Worm (Caenorhabditis elegans) whole organism, L1 larva: ENCODE results near the gene K07C5.13.

Experiments used
- F16B12.6 ChIP-seq: fragments of 150-350 bp; optimal IDR thresholded peaks from 2 replicates; lab custom pipeline; 2014; ENCODE audit warnings: missing biosample characterization, missing genetic modification characterization
- alr-1 ChIP-seq: fragments of 200-800 bp; sonication (Bioruptor generic); optimal IDR thresholded peaks from 2 replicates; lab custom pipeline; 2018; ENCODE audit warnings: borderline replicate concordance, mild to moderate bottlenecking, missing genetic modification characterization, missing compliant biosample characterization
- aly-2 ChIP-seq: fragments of 150-350 bp; optimal IDR thresholded peaks from 2 replicates; lab custom pipeline; 2014; ENCODE audit warnings: missing biosample characterization, missing genetic modification characterization
- blmp-1 ChIP-seq: fragments of 150-350 bp; optimal IDR thresholded peaks from 2 replicates; lab custom pipeline; 2014; ENCODE audit warnings: missing biosample characterization, missing genetic modification characterization
- ceh-8 ChIP-seq: fragments of 200-800 bp; sonication (Bioruptor generic); optimal IDR thresholded peaks from 2 replicates; lab custom pipeline; 2018; ENCODE audit warnings: mild to moderate bottlenecking, missing genetic modification characterization, moderate library complexity, missing compliant biosample characterization
- dsc-1 ChIP-seq: sonication (generic microtip); optimal IDR thresholded peaks from 2 replicates; lab custom pipeline; 2016; ENCODE audit warnings: mild to moderate bottlenecking, missing genetic modification characterization, missing compliant biosample characterization
- elt-3 ChIP-seq, 6 experiments: fragments of 150-350 bp in 1 of 6; sonication (generic microtip); optimal IDR thresholded peaks; 2 replicates each; lab custom pipeline; 2017 to 2018; ENCODE audit warnings: missing biosample characterization in 6 of 6, missing genetic modification characterization in 6 of 6, inconsistent platforms in 1 of 6
- ets-5 ChIP-seq: fragments of 200-800 bp; sonication (Bioruptor generic); IDR thresholded peaks from 2 replicates; pipeline ENCODE4 v1.3.6; 2022; ENCODE audit warnings: missing genetic modification characterization, missing compliant biosample characterization
- fkh-8 ChIP-seq: sonication (generic microtip); optimal IDR thresholded peaks from 2 replicates; lab custom pipeline; 2016; ENCODE audit warnings: mild to moderate bottlenecking, missing genetic modification characterization, missing compliant biosample characterization
- hlh-4 ChIP-seq: sonication (generic microtip); optimal IDR thresholded peaks from 2 replicates; lab custom pipeline; 2016; ENCODE audit warnings: mild to moderate bottlenecking, missing genetic modification characterization, missing compliant biosample characterization
- lin-13 ChIP-seq: fragments of 150-350 bp; optimal IDR thresholded peaks from 2 replicates; lab custom pipeline; 2014; ENCODE audit warnings: missing biosample characterization, missing genetic modification reagents, missing genetic modification characterization
- lin-14 ChIP-seq: fragments of 200-800 bp; sonication (Bioruptor generic); optimal IDR thresholded peaks from 2 replicates; lab custom pipeline; 2018; ENCODE audit warnings: mild to moderate bottlenecking, missing genetic modification characterization, moderate library complexity, missing compliant biosample characterization
- lin-35 ChIP-seq, 2 experiments: fragments of 150-350 bp; optimal IDR thresholded peaks; 2 replicates each; lab custom pipeline; 2014; ENCODE audit warnings: missing biosample characterization in 2 of 2, missing genetic modification characterization in 2 of 2, missing genetic modification reagents in 2 of 2
- lin-39 ChIP-seq: fragments of 150-350 bp; optimal IDR thresholded peaks from 2 replicates; lab custom pipeline; 2014; ENCODE audit warnings: missing biosample characterization, missing genetic modification reagents, missing genetic modification characterization
- lir-3 ChIP-seq: sonication (generic microtip); optimal IDR thresholded peaks from 2 replicates; lab custom pipeline; 2016; ENCODE audit warnings: mild to moderate bottlenecking, missing genetic modification characterization, moderate library complexity, missing compliant biosample characterization; ENCODE audit not compliant: poor library complexity
- mef-2 ChIP-seq: fragments of 150-350 bp; optimal IDR thresholded peaks from 2 replicates; lab custom pipeline; 2014; ENCODE audit warnings: missing biosample characterization, missing genetic modification characterization
- mep-1 ChIP-seq: fragments of 150-350 bp; optimal IDR thresholded peaks from 2 replicates; lab custom pipeline; 2014; ENCODE audit warnings: missing biosample characterization, missing genetic modification characterization
- nhr-11 ChIP-seq: fragments of 150-350 bp; optimal IDR thresholded peaks from 2 replicates; lab custom pipeline; 2014; ENCODE audit warnings: missing biosample characterization, missing genetic modification characterization
- nhr-20 ChIP-seq: sonication (generic microtip); optimal IDR thresholded peaks from 2 replicates; lab custom pipeline; 2016; ENCODE audit warnings: mild to moderate bottlenecking, missing genetic modification characterization, missing compliant biosample characterization
- nhr-28 ChIP-seq: fragments of 150-350 bp; optimal IDR thresholded peaks from 2 replicates; lab custom pipeline; 2014; ENCODE audit warnings: missing biosample characterization, missing genetic modification characterization
- nhr-71 ChIP-seq: sonication (generic microtip); optimal IDR thresholded peaks from 2 replicates; lab custom pipeline; 2016; ENCODE audit warnings: mild to moderate bottlenecking, missing genetic modification characterization, moderate library complexity, missing compliant biosample characterization
- nhr-77 ChIP-seq: fragments of 150-350 bp; optimal IDR thresholded peaks from 2 replicates; lab custom pipeline; 2014; ENCODE audit warnings: missing biosample characterization, missing genetic modification characterization
- nhr-85 ChIP-seq: sonication (generic microtip); peaks from one replicate; lab custom pipeline; 2016; ENCODE audit warnings: missing genetic modification characterization, inconsistent platforms, missing compliant biosample characterization
- pax-3 ChIP-seq: fragments of 200-800 bp; sonication (Bioruptor generic); optimal IDR thresholded peaks from 2 replicates; lab custom pipeline; 2018; ENCODE audit warnings: mild to moderate bottlenecking, missing genetic modification characterization, moderate library complexity, missing compliant biosample characterization
- skn-1 ChIP-seq: fragments of 150-350 bp; optimal IDR thresholded peaks from 2 replicates; lab custom pipeline; 2014; ENCODE audit warnings: missing biosample characterization, missing genetic modification characterization
- snu-23 ChIP-seq: sonication (generic microtip); optimal IDR thresholded peaks from 2 replicates; lab custom pipeline; 2016; ENCODE audit warnings: missing genetic modification characterization, missing compliant biosample characterization
- sox-4 ChIP-seq: sonication (generic microtip); optimal IDR thresholded peaks from 2 replicates; lab custom pipeline; 2016; ENCODE audit warnings: missing genetic modification characterization, missing compliant biosample characterization
- tlp-1 ChIP-seq: fragments of 150-350 bp; optimal IDR thresholded peaks from 2 replicates; lab custom pipeline; 2014; ENCODE audit warnings: missing biosample characterization, missing genetic modification characterization
- unc-30 ChIP-seq: sonication (generic microtip); optimal IDR thresholded peaks from 2 replicates; lab custom pipeline; 2017; ENCODE audit warnings: missing biosample characterization, missing genetic modification characterization
- unc-62 ChIP-seq: fragments of 150-350 bp; optimal IDR thresholded peaks from 2 replicates; lab custom pipeline; 2014; ENCODE audit warnings: missing biosample characterization, missing genetic modification reagents, missing genetic modification characterization
- unc-98 ChIP-seq: fragments of 200-800 bp; sonication (Bioruptor generic); IDR thresholded peaks from 2 replicates; pipeline ENCODE4 v1.3.6; 2022; ENCODE audit warnings: missing genetic modification characterization, missing compliant biosample characterization
- xbp-1 ChIP-seq: sonication (generic microtip); optimal IDR thresholded peaks from 2 replicates; lab custom pipeline; 2016; ENCODE audit warnings: missing genetic modification characterization, missing compliant biosample characterization

The K07C5.13 gene

DNA sequence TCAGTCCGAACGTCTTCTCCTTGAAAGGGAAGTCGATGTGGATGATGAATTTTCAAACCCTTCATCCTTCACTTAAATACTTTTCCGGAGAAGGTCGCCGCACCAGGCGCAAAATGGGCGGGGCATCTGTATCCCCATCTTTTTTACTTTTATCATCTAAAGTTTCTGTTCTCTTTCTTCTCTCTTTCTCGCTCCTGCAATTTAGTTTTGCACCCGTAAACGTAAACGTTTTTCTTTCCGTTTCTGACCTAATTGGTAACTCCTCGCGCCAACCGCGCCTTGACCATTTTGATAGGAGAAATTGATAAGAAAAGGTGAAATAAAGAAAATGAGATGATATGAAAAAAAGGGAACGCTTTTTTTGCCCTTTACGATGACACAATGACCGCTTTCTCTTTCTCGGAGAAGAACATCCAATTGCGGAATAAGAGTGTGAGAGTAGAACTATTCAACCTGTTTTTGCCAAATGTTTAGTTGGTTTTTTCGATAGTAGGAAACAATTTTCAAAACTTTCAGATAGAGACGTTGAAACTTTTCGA, 49.0 kb upstream of the K07C5.13 start, which contains the start of gene col-149:
Gene col-149, minus strand, starts transcription at position 51 of the 539 bp plus-strand sequence.
- TF ChIP-seq elt-3 (tag; optimal IDR thresholded peaks at IDR 0.05; lab: Kevin White, UChicago) = peak in 2 of 6 experiments; percentile 15 to 59
- no peak for TF ChIP-seq alr-1
- no peak for TF ChIP-seq lin-39 (tag; lab: Kevin White, UChicago)
- TF ChIP-seq blmp-1 (tag; lab: Kevin White, UChicago) = peak; percentile 99
- no peak for TF ChIP-seq F16B12.6 (tag; lab: Kevin White, UChicago)
- TF ChIP-seq lin-14 (GFP tag; lab: Kevin White, UChicago) = peak; percentile 20

DNA sequence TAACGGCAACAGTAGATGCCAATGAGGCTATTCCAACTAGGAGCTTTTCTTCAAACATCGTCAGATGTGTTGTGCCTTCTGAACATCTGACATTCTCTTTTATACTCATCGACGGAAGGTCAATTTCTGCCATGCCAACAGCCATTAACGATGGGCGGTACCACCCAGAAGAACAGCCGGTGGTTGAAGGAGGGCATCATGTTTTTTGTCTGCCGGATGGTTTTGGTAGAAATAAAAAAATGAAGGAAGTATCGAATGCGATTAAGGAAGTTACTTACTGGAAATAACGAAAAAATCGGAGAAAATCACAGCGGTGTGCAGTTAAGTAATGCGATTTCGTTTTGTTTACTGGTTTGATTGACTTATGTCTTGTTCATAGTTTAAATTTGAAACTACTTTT, 47.3 kb upstream of the K07C5.13 start, which contains the start of gene col-150:
Gene col-150, minus strand, starts transcription at position 101 of the 400 bp plus-strand sequence.
- peak; percentile 29 for TF ChIP-seq nhr-85 (tag; lab: Kevin White, UChicago)
- TF ChIP-seq sox-4 (tag; lab: Kevin White, UChicago) = no peak

DNA sequence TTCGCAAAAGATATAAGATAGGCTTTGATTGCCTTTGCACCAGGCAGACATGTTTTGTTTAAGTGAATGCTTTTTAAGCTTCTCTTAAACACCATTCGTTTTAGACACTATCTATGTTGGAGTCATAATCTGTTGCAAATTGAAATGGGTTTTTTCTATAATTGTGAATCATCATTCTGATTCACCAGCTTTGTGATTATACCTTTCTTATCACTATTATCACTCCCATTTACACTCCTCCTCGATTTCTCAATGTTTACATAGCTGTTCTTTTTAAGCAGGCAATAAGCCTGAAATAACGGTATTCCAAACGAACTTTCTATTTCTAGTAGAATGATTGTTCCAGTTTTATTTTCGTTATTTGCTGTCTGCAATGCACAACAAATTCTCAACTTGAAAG, 44.8 kb upstream of the K07C5.13 start, which contains the start of gene B0024.4:
Gene B0024.4, plus strand, starts transcription at position 301 of the 400 bp plus-strand sequence.
- TF ChIP-seq tlp-1 (no peak), nhr-28 (tag; lab: Kevin White, UChicago) (no peak), snu-23 (GFP tag; lab: Kevin White, UChicago) (no peak), mep-1 (no peak), ceh-8 (GFP tag; lab: Kevin White, UChicago) (no peak)

ce11 chrV:10307283-10307682, 34.6 kb upstream of the K07C5.13 start, which contains the start of gene che-12:
che-12 (minus strand) TSS chrV:10307383.
- peak; percentile 38 for TF ChIP-seq fkh-8 (tag; lab: Kevin White, UChicago)
- no peak for TF ChIP-seq sox-4 (tag; lab: Kevin White, UChicago)
- no peak for TF ChIP-seq lin-13

- TF ChIP-seq ets-5 (GFP tag; lab: Robert Waterston, UW) = no peak
- TF ChIP-seq hlh-4 (tag; lab: Kevin White, UChicago) = no peak
- no peak for TF ChIP-seq xbp-1 (tag; lab: Kevin White, UChicago)
- no peak for TF ChIP-seq tlp-1
- TF ChIP-seq unc-98 = no peak
- TF ChIP-seq aly-2 (tag; lab: Kevin White, UChicago) = no peak
- no peak for TF ChIP-seq ceh-8 (GFP tag; lab: Kevin White, UChicago)
- no peak for TF ChIP-seq lir-3 (tag; lab: Kevin White, UChicago)
- no peak for TF ChIP-seq unc-30 (tag; lab: Kevin White, UChicago)
- no peak for TF ChIP-seq skn-1 (tag; lab: Kevin White, UChicago)
- TF ChIP-seq blmp-1 (tag; lab: Kevin White, UChicago) = no peak
- no peak for TF ChIP-seq nhr-11 (tag; lab: Kevin White, UChicago)
- no peak for TF ChIP-seq unc-62
Measured at ce11 chrV:10313953-10314352, 27.9 kb upstream of the K07C5.13 start, which contains the start of gene gcy-6. gcy-6 (minus strand) TSS chrV:10314053.

ce11 chrV:10314371-10314770, 27.5 kb upstream of the K07C5.13 start, which contains the start of gene trx-2:
trx-2 (plus strand) TSS chrV:10314671.
- TF ChIP-seq pax-3 (no peak), lir-3 (tag; lab: Kevin White, UChicago) (no peak), nhr-77 (tag; lab: Kevin White, UChicago) (no peak), nhr-71 (no peak), lin-35 (GFP tag; optimal IDR thresholded peaks at IDR 0.05; lab: Kevin White, UChicago) (no peak), skn-1 (tag; lab: Kevin White, UChicago) (no peak), dsc-1 (tag; lab: Kevin White, UChicago) (no peak), mef-2 (tag; lab: Kevin White, UChicago) (no peak), nhr-20 (tag; lab: Kevin White, UChicago) (no peak)
